Worm (Caenorhabditis elegans): Measurements from ENCODE around the gene BE10.5.
A peak's percentile ranks its signal among the peaks of the same experiment; 100 is the strongest.

ce11 chrIII:12847623-12848022 lies 41.0 kb upstream of the BE10.5 start:
- TF ChIP-seq lin-39 (tag; optimal IDR thresholded peaks at IDR 0.05): no peak
- TF ChIP-seq snpc-4 (tag; optimal IDR thresholded peaks at IDR 0.05): no peak
- TF ChIP-seq lin-15B (tag; optimal IDR thresholded peaks at IDR 0.05): no peak
- TF ChIP-seq fos-1 (tag; optimal IDR thresholded peaks at IDR 0.05): peak; percentile 56
- TF ChIP-seq ama-1 (optimal IDR thresholded peaks at IDR 0.05): no peak
- TF ChIP-seq aly-2 (tag; optimal IDR thresholded peaks at IDR 0.05): no peak

All from whole organism, L1 larva.